Fruit fly (Drosophila melanogaster) whole organism, embryonic: ENCODE measurements around the gene sosie.
A peak's percentile ranks its signal among the peaks of the same experiment; 100 is the strongest.

Experiments used
- ATbp ChIP-seq: fragments of 200-800 bp; sonication (Bioruptor generic); optimal IDR thresholded peaks from 2 replicates; lab custom pipeline; 2017; ENCODE audit warnings: missing biosample characterization, mild to moderate bottlenecking, missing genetic modification characterization, missing genetic modification reagents
- Abd-B ChIP-seq: fragments of 200-800 bp; sonication (Bioruptor generic); optimal IDR thresholded peaks from 2 replicates; lab custom pipeline; 2018; ENCODE audit warnings: missing biosample characterization, mild to moderate bottlenecking, missing genetic modification characterization, moderate library complexity
- B-H2 ChIP-seq: fragments of 200-800 bp; sonication (Bioruptor generic); optimal IDR thresholded peaks from 2 replicates; lab custom pipeline; 2018; ENCODE audit warnings: missing biosample characterization, mild to moderate bottlenecking, missing genetic modification characterization
- CG10431 ChIP-seq: fragments of 200-800 bp; sonication (Bioruptor generic); optimal IDR thresholded peaks from 3 replicates; lab custom pipeline; 2018; ENCODE audit warnings: missing biosample characterization, mild to moderate bottlenecking, missing genetic modification characterization
- CG11398 ChIP-seq: fragments of 200-800 bp; sonication (Bioruptor generic); optimal IDR thresholded peaks from 2 replicates; lab custom pipeline; 2016; ENCODE audit warnings: missing biosample characterization, missing genetic modification characterization
- CG12104 ChIP-seq: fragments of 200-800 bp; sonication (Bioruptor generic); optimal IDR thresholded peaks from 3 replicates; lab custom pipeline; 2016; ENCODE audit warnings: missing biosample characterization, missing genetic modification characterization
- CG12155 ChIP-seq: fragments of 200-800 bp; sonication (Bioruptor generic); optimal IDR thresholded peaks from 3 replicates; lab custom pipeline; 2016; ENCODE audit warnings: missing biosample characterization, missing genetic modification characterization
- CG12659 ChIP-seq: fragments of 200-800 bp; sonication (Bioruptor generic); optimal IDR thresholded peaks from 3 replicates; lab custom pipeline; 2017; ENCODE audit warnings: mild to moderate bottlenecking, missing biosample characterization, missing genetic modification reagents, missing genetic modification characterization
- CG13296 ChIP-seq: fragments of 200-800 bp; sonication (Bioruptor generic); optimal IDR thresholded peaks from 3 replicates; lab custom pipeline; 2018; ENCODE audit warnings: missing biosample characterization, mild to moderate bottlenecking, missing genetic modification characterization
- CG15601 ChIP-seq: fragments of 200-800 bp; sonication (Bioruptor generic); optimal IDR thresholded peaks from 3 replicates; lab custom pipeline; 2019; ENCODE audit warnings: missing biosample characterization, mild to moderate bottlenecking, missing genetic modification characterization, moderate library complexity
- CG16863 ChIP-seq: fragments of 200-800 bp; sonication (Bioruptor generic); optimal IDR thresholded peaks from 3 replicates; lab custom pipeline; 2016; ENCODE audit warnings: missing biosample characterization, missing genetic modification characterization
- CG17912 ChIP-seq: fragments of 200-800 bp; sonication (Bioruptor generic); optimal IDR thresholded peaks from 2 replicates; lab custom pipeline; 2018; ENCODE audit warnings: missing biosample characterization, mild to moderate bottlenecking, missing genetic modification characterization
- CG18476 ChIP-seq: fragments of 200-800 bp; sonication (Bioruptor generic); optimal IDR thresholded peaks from 2 replicates; lab custom pipeline; 2016; ENCODE audit warnings: missing biosample characterization, mild to moderate bottlenecking, missing genetic modification characterization
- CG2120 ChIP-seq: fragments of 200-800 bp; sonication (Bioruptor generic); optimal IDR thresholded peaks from 3 replicates; lab custom pipeline; 2016; ENCODE audit warnings: missing biosample characterization, missing genetic modification characterization
- CG2199 ChIP-seq: fragments of 200-800 bp; sonication (Bioruptor generic); IDR thresholded peaks from 3 replicates; pipeline ENCODE4 v1.3.6; 2022; ENCODE audit warnings: missing biosample characterization, missing genetic modification characterization
- CG34224 ChIP-seq: fragments of 200-800 bp; sonication (Bioruptor generic); IDR thresholded peaks from 3 replicates; pipeline ENCODE4 v1.3.6; 2022; ENCODE audit warnings: missing biosample characterization, missing genetic modification characterization; ENCODE audit not compliant: partially characterized antibody
- CG34376 ChIP-seq: fragments of 200-800 bp; sonication (Bioruptor generic); optimal IDR thresholded peaks from 2 replicates; lab custom pipeline; 2018; ENCODE audit warnings: missing biosample characterization, mild to moderate bottlenecking, missing genetic modification characterization
- CG34422 ChIP-seq: fragments of 200-800 bp; sonication (Bioruptor generic); IDR thresholded peaks from 3 replicates; pipeline ENCODE4 v1.3.6; 2022; ENCODE audit warnings: missing biosample characterization, missing genetic modification characterization
- CG3726 ChIP-seq: fragments of 200-800 bp; sonication (Bioruptor generic); IDR thresholded peaks from 3 replicates; pipeline ENCODE4, ENCODE4 v1.3.6; 2022; ENCODE audit warnings: missing biosample characterization, missing genetic modification characterization
- CG4424 ChIP-seq: fragments of 200-800 bp; sonication (Bioruptor generic); optimal IDR thresholded peaks from 3 replicates; lab custom pipeline; 2016; ENCODE audit warnings: missing biosample characterization, missing genetic modification characterization
- CG4617 ChIP-seq: fragments of 200-800 bp; sonication (Bioruptor generic); optimal IDR thresholded peaks from 3 replicates; lab custom pipeline; 2016; ENCODE audit warnings: missing biosample characterization, missing genetic modification characterization, borderline replicate concordance
- Dll ChIP-seq: fragments of 200-800 bp; sonication (Bioruptor generic); IDR thresholded peaks from 4 replicates; pipeline ENCODE4 v1.3.6; 2022; ENCODE audit warnings: missing biosample characterization, missing genetic modification characterization; ENCODE audit not compliant: partially characterized antibody
- Doc3 ChIP-seq: fragments of 200-800 bp; sonication (Bioruptor generic); IDR thresholded peaks from 3 replicates; pipeline ENCODE4 v1.3.6; 2022; ENCODE audit warnings: missing biosample characterization, missing genetic modification characterization; ENCODE audit not compliant: partially characterized antibody
- Elba2 ChIP-seq: fragments of 200-800 bp; sonication (Bioruptor generic); optimal IDR thresholded peaks from 3 replicates; lab custom pipeline; 2016; ENCODE audit warnings: missing biosample characterization, missing genetic modification characterization
- Fer1 ChIP-seq: fragments of 200-800 bp; sonication (Bioruptor generic); optimal IDR thresholded peaks from 2 replicates; lab custom pipeline; 2017; ENCODE audit warnings: missing biosample characterization, mild to moderate bottlenecking, missing genetic modification characterization
- Hmx ChIP-seq: fragments of 200-800 bp; sonication (Bioruptor generic); optimal IDR thresholded peaks from 2 replicates; lab custom pipeline; 2016; ENCODE audit warnings: missing biosample characterization, missing genetic modification characterization
- MBD-R2 ChIP-seq: fragments of 200-800 bp; sonication (Bioruptor generic); IDR thresholded peaks from 2 replicates; pipeline ENCODE4 v1.3.6; 2022; ENCODE audit warnings: missing biosample characterization, missing genetic modification characterization
- Myb ChIP-seq: fragments of 200-800 bp; sonication (Bioruptor generic); optimal IDR thresholded peaks from 2 replicates; lab custom pipeline; 2016; ENCODE audit warnings: missing biosample characterization, missing genetic modification characterization
- NFAT ChIP-seq: fragments of 200-800 bp; sonication (Bioruptor generic); IDR thresholded peaks from 2 replicates; pipeline ENCODE4 v1.3.6; 2022; ENCODE audit warnings: missing biosample characterization, missing genetic modification characterization
- Nf-YB ChIP-seq: fragments of 200-800 bp; sonication (Bioruptor generic); optimal IDR thresholded peaks from 3 replicates; lab custom pipeline; 2019; ENCODE audit warnings: missing biosample characterization, mild to moderate bottlenecking, missing genetic modification characterization, moderate library complexity
- Nf-YC ChIP-seq: fragments of 200-800 bp; optimal IDR thresholded peaks from 3 replicates; lab custom pipeline; 2019; ENCODE audit warnings: missing biosample characterization, mild to moderate bottlenecking, missing genetic modification characterization, moderate library complexity
- Optix ChIP-seq: fragments of 200-800 bp; sonication (Bioruptor generic); IDR thresholded peaks from 3 replicates; pipeline ENCODE4 v1.3.6; 2022; ENCODE audit warnings: missing biosample characterization, missing genetic modification characterization
- Rx ChIP-seq: fragments of 200-800 bp; sonication (Bioruptor generic); IDR thresholded peaks from 2 replicates; pipeline ENCODE4 v1.3.6; 2022; ENCODE audit warnings: missing biosample characterization, missing genetic modification characterization
- Spps ChIP-seq: fragments of 200-800 bp; sonication (Bioruptor generic); optimal IDR thresholded peaks from 2 replicates; lab custom pipeline; 2018; ENCODE audit warnings: missing biosample characterization, mild to moderate bottlenecking, missing genetic modification characterization
- Ssrp ChIP-seq: fragments of 200-800 bp; sonication (Bioruptor generic); optimal IDR thresholded peaks from 2 replicates; lab custom pipeline; 2018; ENCODE audit warnings: missing biosample characterization, mild to moderate bottlenecking, missing genetic modification characterization, moderate library complexity
- aop ChIP-seq: fragments of 200-800 bp; sonication (Bioruptor generic); IDR thresholded peaks from 2 replicates; pipeline ENCODE4 v1.3.6; 2022; ENCODE audit warnings: missing biosample characterization, missing genetic modification characterization
- ara ChIP-seq: fragments of 200-800 bp; sonication (Bioruptor generic); IDR thresholded peaks from 2 replicates; pipeline ENCODE4 v1.3.6; 2022; ENCODE audit warnings: missing biosample characterization, missing genetic modification characterization
- chn ChIP-seq: fragments of 200-800 bp; sonication (Bioruptor generic); optimal IDR thresholded peaks from 2 replicates; lab custom pipeline; 2016; ENCODE audit warnings: missing biosample characterization, missing genetic modification characterization
- exex ChIP-seq: fragments of 200-800 bp; sonication (Bioruptor generic); optimal IDR thresholded peaks from 4 replicates; lab custom pipeline; 2018; ENCODE audit warnings: missing biosample characterization, mild to moderate bottlenecking, missing genetic modification characterization, moderate library complexity
- lilli ChIP-seq: fragments of 200-800 bp; sonication (Bioruptor generic); optimal IDR thresholded peaks from 3 replicates; lab custom pipeline; 2016; ENCODE audit warnings: missing biosample characterization, missing genetic modification characterization
- lmd ChIP-seq: fragments of 200-800 bp; sonication (Bioruptor generic); IDR thresholded peaks from 2 replicates; pipeline ENCODE4 v1.3.6; 2022; ENCODE audit warnings: missing biosample characterization, missing genetic modification characterization
- pnt ChIP-seq: fragments of 200-800 bp; sonication (Bioruptor generic); optimal IDR thresholded peaks from 3 replicates; lab custom pipeline; 2016; ENCODE audit warnings: missing biosample characterization, missing genetic modification characterization
- prd ChIP-seq, 3 experiments: fragments of >200 bp in 2 of 3; fragments of 200-800 bp in 1 of 3; sonication (Bioruptor generic) in 1 of 3; optimal IDR thresholded peaks in 2 of 3; IDR thresholded peaks in 1 of 3; 2 replicates in 2 of 3; 3 replicates in 1 of 3; pipeline versions ENCODE4 v1.3.6 to Lab custom; 2017 to 2022; ENCODE audit warnings: missing biosample characterization in 1 of 3, missing genetic modification characterization in 1 of 3
- pum ChIP-seq: fragments of 200-800 bp; sonication (Bioruptor generic); optimal IDR thresholded peaks from 2 replicates; lab custom pipeline; 2016; ENCODE audit warnings: missing biosample characterization, missing genetic modification characterization
- repo ChIP-seq: fragments of 200-800 bp; sonication (Bioruptor generic); optimal IDR thresholded peaks from 2 replicates; lab custom pipeline; 2016; ENCODE audit warnings: missing biosample characterization, missing genetic modification characterization
- salm ChIP-seq: fragments of 200-800 bp; sonication (Bioruptor generic); optimal IDR thresholded peaks from 2 replicates; lab custom pipeline; 2018; ENCODE audit warnings: missing biosample characterization, mild to moderate bottlenecking, missing genetic modification characterization
- scrt ChIP-seq: fragments of 200-800 bp; sonication (Bioruptor generic); optimal IDR thresholded peaks from 2 replicates; lab custom pipeline; 2018; ENCODE audit warnings: missing biosample characterization, mild to moderate bottlenecking, missing genetic modification characterization, moderate library complexity
- sr ChIP-seq: fragments of 200-800 bp; sonication (Bioruptor generic); IDR thresholded peaks from 3 replicates; pipeline ENCODE4 v1.3.6; 2022; ENCODE audit warnings: missing biosample characterization, missing genetic modification characterization
- wor ChIP-seq: fragments of 200-800 bp; sonication (Bioruptor generic); IDR thresholded peaks from 2 replicates; pipeline ENCODE4 v1.3.6; 2022; ENCODE audit warnings: missing biosample characterization, missing genetic modification characterization

The sosie gene

dm6 chr3R:24813637-24814301, 20.0 kb upstream of the sosie start, which contains the start of the genes lili and CG34150 (continued):
- TF ChIP-seq Myb (GFP tag; lab: Kevin White, UChicago) (peak; percentile 44), lmd (GFP tag; lab: Robert Waterston, UW) (peak; percentile 61; the same call in 1 of the 2 replicates), CG16863 (GFP tag; lab: Kevin White, UChicago) (peak; percentile 68), Spps (tag; lab: Kevin White, UChicago) (peak; percentile 43), aop (no peak), CG3726 (0 out of 3 replicates have a peak, but pooled peaks have one; percentile 31), Optix (no peak), lilli (GFP tag; lab: Kevin White, UChicago) (peak; percentile 88), CG17912 (GFP tag; lab: Kevin White, UChicago) (no peak), pnt (GFP tag; lab: Kevin White, UChicago) (peak; percentile 3), scrt (GFP tag; lab: Kevin White, UChicago) (peak; percentile 70), exex (no peak), NFAT (peak; percentile 54; the same call in 1 of the 2 replicates), CG34422 (GFP tag; lab: Robert Waterston, UW) (peak; percentile 78), CG15601 (peak; percentile 84), Abd-B (peak; percentile 78), ATbp (GFP tag; lab: Kevin White, UChicago) (no peak), CG34224 (GFP tag; lab: Robert Waterston, UW) (peak; percentile 85), Nf-YB (GFP tag; lab: Kevin White, UChicago) (peak; percentile 60), repo (GFP tag; lab: Kevin White, UChicago) (peak; percentile 53), CG10431 (GFP tag; lab: Kevin White, UChicago) (peak; percentile 30), pum (peak; percentile 61), B-H2 (peak; percentile 86), Fer1 (GFP tag; lab: Kevin White, UChicago) (peak; percentile 69), CG12104 (peak; percentile 52), sr (GFP tag; lab: Robert Waterston, UW) (no peak), CG12659 (GFP tag; lab: Kevin White, UChicago) (peak; percentile 80), CG12155 (peak; percentile 82), CG11398 (GFP tag; lab: Kevin White, UChicago) (no peak), CG4617 (GFP tag; lab: Kevin White, UChicago) (peak; percentile 46), Doc3 (GFP tag; lab: Robert Waterston, UW) (peak; percentile 71), MBD-R2 (GFP tag; lab: Robert Waterston, UW) (peak; percentile 93), CG13296 (peak; percentile 74), chn (GFP tag; lab: Kevin White, UChicago) (peak; percentile 78), wor (GFP tag; lab: Robert Waterston, UW) (0 out of 2 replicates have a peak, but pooled peaks have one; percentile 26), CG18476 (GFP tag; lab: Kevin White, UChicago) (peak; percentile 57), CG2120 (GFP tag; lab: Kevin White, UChicago) (peak; percentile 91), Ssrp (tag; lab: Kevin White, UChicago) (peak; percentile 65), Elba2 (GFP tag; lab: Kevin White, UChicago) (no peak), salm (tag; lab: Kevin White, UChicago) (no peak), Hmx (peak; percentile 30), Rx (GFP tag; lab: Robert Waterston, UW) (no peak), Nf-YC (peak; percentile 75), ara (GFP tag; lab: Robert Waterston, UW) (peak; percentile 46; the same call in 1 of the 2 replicates), CG2199 (GFP tag; lab: Robert Waterston, UW) (no peak), prd (optimal IDR thresholded peaks at IDR 0.05; lab: Kevin White, UChicago) (no peak), prd (GFP tag; IDR thresholded peaks at IDR 0.05; lab: Robert Waterston, UW) (peak; percentile 84), CG4424 (GFP tag; lab: Kevin White, UChicago) (peak; percentile 78), Dll (GFP tag; lab: Robert Waterston, UW) (peak; percentile 88), CG34376 (GFP tag; lab: Kevin White, UChicago) (peak; percentile 66)
